Fruit fly (Drosophila melanogaster) whole organism: ENCODE results near the gene CG31467.

ENCODE experiments used
- CG8478 ChIP-seq: fragments of >200 bp; optimal IDR thresholded peaks from 2 replicates; lab custom pipeline; 2018; ENCODE audit warnings: inconsistent platforms
- EcR ChIP-seq, 2 experiments: fragments of >200 bp; optimal IDR thresholded peaks; 2 replicates each; lab custom pipeline; 2017; ENCODE audit warnings: missing biosample characterization in 2 of 2, missing genetic modification characterization in 2 of 2, missing genetic modification reagents in 2 of 2
- pan ChIP-seq: fragments of >200 bp; optimal IDR thresholded peaks from 2 replicates; lab custom pipeline; 2017
- psq ChIP-seq: fragments of >200 bp; optimal IDR thresholded peaks from 2 replicates; lab custom pipeline; 2017
- usp ChIP-seq: fragments of >200 bp; optimal IDR thresholded peaks from 2 replicates; lab custom pipeline; 2017; ENCODE audit warnings: missing biosample characterization, missing genetic modification characterization, mixed read lengths

dm6 chr3R:10688160-10688559 is 18.5 kb downstream of the CG31467 start:
- TF ChIP-seq usp (GFP tag; lab: Kevin White, UChicago) (no peak), psq (lab: Kevin White, UChicago) (no peak), EcR (GFP tag; optimal IDR thresholded peaks at IDR 0.05; lab: Kevin White, UChicago) (no peak), pan (lab: Kevin White, UChicago) (no peak), CG8478 (lab: Kevin White, UChicago) (no peak)
